Worm (Caenorhabditis elegans): Measurements from ENCODE around the gene H06I04.6.

The H06I04.6 gene

ce11 chrIII:3096091-3096490, 31.9 kb upstream of the H06I04.6 start:
- TF ChIP-seq W03F9.2 (tag; optimal IDR thresholded peaks at IDR 0.05): no peak
- no peak for TF ChIP-seq him-1 (tag; optimal IDR thresholded peaks at IDR 0.05)
- no peak for TF ChIP-seq dao-5 (tag; optimal IDR thresholded peaks at IDR 0.05)

DNA sequence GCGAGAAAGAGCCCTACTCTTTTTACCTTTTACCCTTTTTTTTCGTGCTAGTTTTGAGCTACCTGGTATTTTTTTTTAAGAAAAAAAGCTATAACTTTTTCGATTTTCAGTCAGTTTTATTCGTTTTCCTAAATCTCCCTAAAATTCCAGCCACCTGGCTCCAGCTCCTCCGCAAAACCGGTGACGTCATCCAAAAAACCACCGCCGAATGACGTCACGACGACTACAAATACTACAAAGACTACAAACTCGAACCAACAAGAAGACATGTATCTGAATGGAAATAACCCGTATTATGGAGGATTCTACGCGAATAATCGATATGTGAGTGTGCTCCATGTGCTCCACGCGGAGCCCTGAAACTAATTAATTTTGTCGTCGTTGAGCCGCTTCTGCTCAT, 30.6 kb upstream of the H06I04.6 start:
- TF ChIP-seq W03F9.2 (tag; optimal IDR thresholded peaks at IDR 0.05): no peak
- no peak for TF ChIP-seq him-1 (tag; optimal IDR thresholded peaks at IDR 0.05)
- TF ChIP-seq dao-5 (tag; optimal IDR thresholded peaks at IDR 0.05): no peak

DNA sequence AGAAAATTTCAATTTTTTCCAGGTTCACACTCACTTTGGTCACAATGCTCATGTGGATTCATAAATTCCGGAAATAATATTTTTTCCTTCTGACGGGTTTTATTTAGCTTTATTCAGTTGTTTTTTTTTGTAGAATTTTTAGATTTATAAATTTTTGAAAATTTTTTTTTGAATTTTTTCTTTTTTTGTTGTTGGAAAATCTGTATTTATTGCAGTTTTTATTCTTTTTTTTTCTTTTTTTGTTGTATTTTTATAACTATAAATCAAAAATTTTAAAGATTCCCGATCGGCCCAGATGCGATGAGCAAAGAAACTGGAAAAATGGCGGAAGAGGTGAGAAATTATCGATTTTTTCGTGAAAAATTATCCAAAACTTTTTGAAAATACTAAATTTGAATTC, 27.4 kb upstream of the H06I04.6 start, which contains the start of gene ccep-135:
Gene ccep-135, plus strand, starts transcription at position 301 of the 400 bp plus-strand sequence.
- TF ChIP-seq dao-5 (tag; optimal IDR thresholded peaks at IDR 0.05): no peak
- TF ChIP-seq W03F9.2 (tag; optimal IDR thresholded peaks at IDR 0.05): no peak
- TF ChIP-seq him-1 (tag; optimal IDR thresholded peaks at IDR 0.05): no peak

ce11 chrIII:3086471-3086870, 22.3 kb upstream of the H06I04.6 start, which contains the start of gene sft-1:
TSS of gene sft-1 (plus strand) at chrIII:3086671.
- TF ChIP-seq him-1 (tag; optimal IDR thresholded peaks at IDR 0.05) (no peak), W03F9.2 (tag; optimal IDR thresholded peaks at IDR 0.05) (no peak), dao-5 (tag; optimal IDR thresholded peaks at IDR 0.05) (no peak)

ce11 chrIII:3070026-3070573, 6.0 kb upstream of the H06I04.6 start, which contains the start of gene H06I04.3:
TSS of gene H06I04.3 (plus strand) at chrIII:3070523.
- TF ChIP-seq dao-5 (tag; optimal IDR thresholded peaks at IDR 0.05) (no peak), him-1 (tag; optimal IDR thresholded peaks at IDR 0.05) (no peak), W03F9.2 (tag; optimal IDR thresholded peaks at IDR 0.05) (no peak)

ce11 chrIII:3069101-3069500, 5.0 kb upstream of the H06I04.6 start:
- no peak for TF ChIP-seq W03F9.2 (tag; optimal IDR thresholded peaks at IDR 0.05)
- TF ChIP-seq him-1 (tag; optimal IDR thresholded peaks at IDR 0.05): no peak
- no peak for TF ChIP-seq dao-5 (tag; optimal IDR thresholded peaks at IDR 0.05)

ce11 chrIII:3067909-3068455, 3.8 kb upstream of the H06I04.6 start, which contains the start of gene ubl-1:
TSS of gene ubl-1 (plus strand) at chrIII:3068310.
- TF ChIP-seq W03F9.2 (tag; optimal IDR thresholded peaks at IDR 0.05) (peak; percentile 87), dao-5 (tag; optimal IDR thresholded peaks at IDR 0.05) (no peak), him-1 (tag; optimal IDR thresholded peaks at IDR 0.05) (peak; percentile 26)

DNA sequence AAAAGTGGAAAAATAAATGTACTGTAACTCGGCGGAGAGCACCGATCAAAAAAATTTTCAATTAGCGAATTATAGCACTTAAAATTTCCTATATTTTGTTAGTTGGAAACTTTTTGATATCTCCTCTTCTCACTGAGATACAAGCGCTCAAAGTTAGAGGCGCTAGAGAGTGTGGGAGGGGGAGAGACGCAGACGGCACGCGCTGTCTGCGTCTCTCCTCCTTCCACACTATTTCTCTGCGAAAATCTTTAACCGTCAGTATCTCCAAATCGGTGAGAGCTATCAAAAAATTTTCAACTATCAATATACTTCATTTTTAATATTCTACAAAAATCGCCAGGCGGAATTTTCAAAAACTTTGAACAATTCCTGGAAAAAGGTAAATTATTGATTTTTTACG, 2.6 kb upstream of the H06I04.6 start:
- TF ChIP-seq dao-5 (tag; optimal IDR thresholded peaks at IDR 0.05): no peak
- TF ChIP-seq him-1 (tag; optimal IDR thresholded peaks at IDR 0.05): no peak
- no peak for TF ChIP-seq W03F9.2 (tag; optimal IDR thresholded peaks at IDR 0.05)

- TF ChIP-seq him-1 (tag; optimal IDR thresholded peaks at IDR 0.05) (no peak), W03F9.2 (tag; optimal IDR thresholded peaks at IDR 0.05) (peak; percentile 47), dao-5 (tag; optimal IDR thresholded peaks at IDR 0.05) (no peak)
Measured at ce11 chrIII:3065876-3066509, 1.9 kb upstream of the H06I04.6 start.

ce11 chrIII:3064566-3064965, 423 bp upstream of the H06I04.6 start:
- TF ChIP-seq dao-5 (tag; optimal IDR thresholded peaks at IDR 0.05) (no peak), W03F9.2 (tag; optimal IDR thresholded peaks at IDR 0.05) (no peak), him-1 (tag; optimal IDR thresholded peaks at IDR 0.05) (no peak)

DNA sequence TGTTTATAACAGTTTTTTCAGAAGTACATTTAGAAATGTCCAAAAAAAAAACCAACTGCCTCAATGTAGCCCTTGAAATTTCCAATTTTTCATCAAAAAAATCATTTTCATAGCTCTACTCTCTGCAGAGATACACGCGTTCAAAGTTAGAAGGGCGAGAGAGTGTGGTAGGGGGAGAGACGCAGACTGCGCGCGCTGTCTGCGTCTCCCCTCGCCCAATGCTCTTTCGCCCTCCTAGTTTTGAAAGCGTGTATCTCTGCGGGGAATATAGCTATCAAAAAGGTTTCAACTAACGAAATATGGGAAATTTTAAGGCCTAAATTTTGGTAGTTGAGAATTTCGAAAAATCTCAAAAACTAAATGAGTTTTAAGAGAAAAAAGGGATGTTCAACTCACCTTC, 578 bp downstream of the H06I04.6 start:
- TF ChIP-seq dao-5 (tag; optimal IDR thresholded peaks at IDR 0.05): no peak
- TF ChIP-seq him-1 (tag; optimal IDR thresholded peaks at IDR 0.05): no peak
- no peak for TF ChIP-seq W03F9.2 (tag; optimal IDR thresholded peaks at IDR 0.05)

DNA sequence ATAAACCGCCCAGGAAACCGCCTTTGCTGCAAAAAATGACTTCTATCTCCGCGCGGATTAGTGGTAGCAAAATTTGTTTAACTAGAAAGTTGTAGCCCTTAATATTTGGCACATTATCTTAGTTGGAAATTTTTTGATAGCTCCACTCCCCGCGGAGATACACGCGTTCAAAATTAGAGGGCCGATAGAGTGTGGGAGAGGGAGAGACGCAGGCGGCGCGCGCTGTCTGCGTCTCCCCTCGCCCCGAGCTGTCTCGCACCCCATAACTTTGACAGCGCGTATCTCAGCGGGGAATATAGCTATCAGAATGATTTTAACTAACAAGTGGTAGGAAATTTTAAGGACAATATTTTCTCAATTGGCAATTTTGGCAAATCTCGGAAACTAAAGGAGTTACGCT, 1.1 kb downstream of the H06I04.6 start:
- TF ChIP-seq him-1 (tag; optimal IDR thresholded peaks at IDR 0.05): no peak
- TF ChIP-seq dao-5 (tag; optimal IDR thresholded peaks at IDR 0.05): no peak
- no peak for TF ChIP-seq W03F9.2 (tag; optimal IDR thresholded peaks at IDR 0.05)

ce11 chrIII:3061289-3061688, 2.9 kb downstream of the H06I04.6 start:
- no peak for TF ChIP-seq W03F9.2 (tag; optimal IDR thresholded peaks at IDR 0.05)

ce11 chrIII:3060262-3060661, 3.9 kb downstream of the H06I04.6 start, which contains the start of gene fipr-29:
TSS of gene fipr-29 (minus strand) at chrIII:3060362.
- TF ChIP-seq dao-5 (tag; optimal IDR thresholded peaks at IDR 0.05) (no peak), W03F9.2 (tag; optimal IDR thresholded peaks at IDR 0.05) (no peak), him-1 (tag; optimal IDR thresholded peaks at IDR 0.05) (no peak)

Data from whole organism, L4/young adult.